Fruit fly (Drosophila melanogaster) whole organism, pupa: ENCODE data around the gene Hsp26.

ENCODE experiments used
- CG10348 ChIP-seq: fragments of 200-800 bp; sonication (Bioruptor generic); IDR thresholded peaks from 2 replicates; pipeline ENCODE4 v1.3.6; 2022; ENCODE audit warnings: missing biosample characterization, missing genetic modification characterization
- CG12605 ChIP-seq: fragments of 200-800 bp; sonication (Bioruptor generic); IDR thresholded peaks from 2 replicates; pipeline ENCODE4 v1.3.6; 2022; ENCODE audit warnings: missing biosample characterization, missing genetic modification characterization
- CG13204 ChIP-seq: fragments of 200-800 bp; sonication (Bioruptor generic); optimal IDR thresholded peaks from 2 replicates; lab custom pipeline; 2018; ENCODE audit warnings: missing biosample characterization, mild to moderate bottlenecking, missing genetic modification characterization, moderate library complexity
- CG14655 ChIP-seq: fragments of 200-800 bp; sonication (Bioruptor generic); optimal IDR thresholded peaks from 3 replicates; lab custom pipeline; 2017; ENCODE audit warnings: mild to moderate bottlenecking, missing biosample characterization, missing genetic modification reagents, missing genetic modification characterization
- CG15710 ChIP-seq: fragments of 200-800 bp; sonication (Bioruptor generic); optimal IDR thresholded peaks from 2 replicates; lab custom pipeline; 2018; ENCODE audit warnings: missing biosample characterization, mild to moderate bottlenecking, missing genetic modification characterization, moderate library complexity
- CG17806 ChIP-seq: fragments of 200-800 bp; sonication (Bioruptor generic); optimal IDR thresholded peaks from 2 replicates; lab custom pipeline; 2018; ENCODE audit warnings: missing biosample characterization, mild to moderate bottlenecking, missing genetic modification characterization, moderate library complexity
- CG32121 ChIP-seq: fragments of 200-800 bp; sonication (Bioruptor generic); IDR thresholded peaks from 2 replicates; pipeline ENCODE4 v1.3.6; 2022; ENCODE audit warnings: missing biosample characterization, missing genetic modification characterization
- CG34367 ChIP-seq: fragments of 200-800 bp; sonication (Bioruptor generic); optimal IDR thresholded peaks from 2 replicates; lab custom pipeline; 2018; ENCODE audit warnings: missing biosample characterization, mild to moderate bottlenecking, missing genetic modification characterization
- CG4496 ChIP-seq: fragments of 200-800 bp; sonication (Bioruptor generic); IDR thresholded peaks from 3 replicates; pipeline ENCODE4 v1.3.6; 2022; ENCODE audit warnings: missing biosample characterization, missing genetic modification characterization
- CG8159 ChIP-seq: fragments of 200-800 bp; sonication (Bioruptor generic); optimal IDR thresholded peaks from 3 replicates; lab custom pipeline; 2018; ENCODE audit warnings: missing biosample characterization, mild to moderate bottlenecking, missing genetic modification characterization, moderate library complexity
- CG8301 ChIP-seq: fragments of 200-800 bp; sonication (Bioruptor generic); optimal IDR thresholded peaks from 2 replicates; lab custom pipeline; 2018; ENCODE audit warnings: missing biosample characterization, mild to moderate bottlenecking, missing genetic modification characterization
- CG9948 ChIP-seq: fragments of 200-800 bp; sonication (Bioruptor generic); optimal IDR thresholded peaks from 2 replicates; lab custom pipeline; 2018; ENCODE audit warnings: missing biosample characterization, mild to moderate bottlenecking, missing genetic modification characterization, moderate library complexity
- D1 ChIP-seq: fragments of 200-800 bp; sonication (Bioruptor generic); optimal IDR thresholded peaks from 2 replicates; lab custom pipeline; 2018; ENCODE audit warnings: missing biosample characterization, mild to moderate bottlenecking, missing genetic modification characterization, moderate library complexity
- EcR ChIP-seq: fragments of 200-800 bp; sonication (Bioruptor generic); optimal IDR thresholded peaks from 3 replicates; lab custom pipeline; 2019; ENCODE audit warnings: missing biosample characterization, missing genetic modification characterization, mild to moderate bottlenecking, moderate library complexity, missing genetic modification reagents
- Ets98B ChIP-seq: fragments of 200-800 bp; sonication (Bioruptor generic); IDR thresholded peaks from 2 replicates; pipeline ENCODE4 v1.3.6; 2022; ENCODE audit warnings: missing biosample characterization, missing genetic modification characterization
- Pif1A ChIP-seq: fragments of 200-800 bp; sonication (Bioruptor generic); optimal IDR thresholded peaks from 3 replicates; lab custom pipeline; 2016; ENCODE audit warnings: missing biosample characterization, missing genetic modification characterization
- Pif1B ChIP-seq: fragments of 200-800 bp; sonication (Bioruptor generic); optimal IDR thresholded peaks from 3 replicates; lab custom pipeline; 2016; ENCODE audit warnings: missing biosample characterization, missing genetic modification characterization
- Snoo ChIP-seq: fragments of 200-800 bp; sonication (Bioruptor generic); optimal IDR thresholded peaks from 3 replicates; lab custom pipeline; 2017; ENCODE audit warnings: missing biosample characterization, mild to moderate bottlenecking, missing genetic modification characterization, inconsistent platforms
- fd96Ca ChIP-seq: fragments of 200-800 bp; sonication (Bioruptor generic); IDR thresholded peaks from 3 replicates; pipeline ENCODE4 v1.3.6; 2022; ENCODE audit warnings: missing biosample characterization, missing genetic modification characterization
- gl ChIP-seq: fragments of 200-800 bp; sonication (Bioruptor generic); optimal IDR thresholded peaks from 2 replicates; lab custom pipeline; 2018; ENCODE audit warnings: missing biosample characterization, mild to moderate bottlenecking, missing genetic modification characterization
- rn ChIP-seq: fragments of 200-800 bp; sonication (Bioruptor generic); IDR thresholded peaks from 2 replicates; pipeline ENCODE4 v1.3.6; 2022; ENCODE audit warnings: missing biosample characterization, missing genetic modification characterization

Hsp26 gene

dm6 chr3L:9370907-9371365, 6.3 kb downstream of the Hsp26 start, which contains the start of gene Fdx1:
Fdx1 (minus strand) TSS chr3L:9371238.
- TF ChIP-seq CG15710 (tag; lab: Kevin White, UChicago) (peak; percentile 30), Snoo (peak; percentile 33), gl (tag; lab: Kevin White, UChicago) (no peak), Pif1A (GFP tag; lab: Kevin White, UChicago) (no peak), CG10348 (no peak), CG32121 (GFP tag; lab: Robert Waterston, UW) (no peak), CG8301 (no peak), Ets98B (GFP tag; lab: Robert Waterston, UW) (peak; percentile 17; the same call in 1 of the 2 replicates), CG34367 (no peak), CG8159 (tag; lab: Kevin White, UChicago) (peak; percentile 20), CG9948 (peak; percentile 4), EcR (peak; percentile 17), CG4496 (GFP tag; lab: Robert Waterston, UW) (no peak), CG12605 (GFP tag; lab: Robert Waterston, UW) (no peak)
- TF ChIP-seq, all 21 proteins: peak for 6

- TF ChIP-seq CG8159 (tag; lab: Kevin White, UChicago) = no peak
- TF ChIP-seq CG9948 = no peak
- no peak for TF ChIP-seq CG15710 (tag; lab: Kevin White, UChicago)
- no peak for TF ChIP-seq rn (GFP tag; lab: Robert Waterston, UW)
- TF ChIP-seq CG4496 (GFP tag; lab: Robert Waterston, UW) = no peak
- TF ChIP-seq EcR = no peak
- TF ChIP-seq CG34367 = no peak
- TF ChIP-seq CG32121 (GFP tag; lab: Robert Waterston, UW) = no peak
- TF ChIP-seq gl (tag; lab: Kevin White, UChicago) = no peak
- TF ChIP-seq CG10348 = no peak
- no peak for TF ChIP-seq fd96Ca (GFP tag; lab: Robert Waterston, UW)
- no peak for TF ChIP-seq CG12605 (GFP tag; lab: Robert Waterston, UW)
- TF ChIP-seq Snoo = no peak
- no peak for TF ChIP-seq CG14655
- no peak for TF ChIP-seq Pif1A (GFP tag; lab: Kevin White, UChicago)
- TF ChIP-seq CG17806 (tag; lab: Kevin White, UChicago) = no peak
These were observed 8.6 kb downstream of the Hsp26 start for dm6 chr3L:9368665-9369064.

- peak; percentile 66 for TF ChIP-seq gl (tag; lab: Kevin White, UChicago)
- peak; percentile 67; the same call in 1 of the 2 replicates for TF ChIP-seq Ets98B (GFP tag; lab: Robert Waterston, UW)
- peak; percentile 19; the same call in 1 of the 2 replicates for TF ChIP-seq CG32121 (GFP tag; lab: Robert Waterston, UW)
- no peak for TF ChIP-seq CG10348
- TF ChIP-seq CG8159 (tag; lab: Kevin White, UChicago) = peak; percentile 53
- TF ChIP-seq CG15710 (tag; lab: Kevin White, UChicago) = peak; percentile 46
- no peak for TF ChIP-seq CG14655
- TF ChIP-seq CG8301 = peak; percentile 51
- no peak for TF ChIP-seq D1 (tag; lab: Kevin White, UChicago)
- TF ChIP-seq fd96Ca (GFP tag; lab: Robert Waterston, UW) = peak; percentile 72; the same call in 1 of the 3 replicates
- TF ChIP-seq CG12605 (GFP tag; lab: Robert Waterston, UW) = peak; percentile 84
- peak; percentile 58 for TF ChIP-seq CG34367
- TF ChIP-seq CG9948 = peak; percentile 19
- TF ChIP-seq rn (GFP tag; lab: Robert Waterston, UW) = no peak
- TF ChIP-seq Pif1B (GFP tag; lab: Kevin White, UChicago) = peak; percentile 53
- no peak for TF ChIP-seq Snoo
- peak; percentile 29 for TF ChIP-seq CG17806 (tag; lab: Kevin White, UChicago)
- peak; percentile 3 for TF ChIP-seq EcR
- peak; percentile 73; the same call in 2 of the 3 replicates for TF ChIP-seq CG4496 (GFP tag; lab: Robert Waterston, UW)
- peak; percentile 66 for TF ChIP-seq Pif1A (GFP tag; lab: Kevin White, UChicago)
- peak; percentile 47 for TF ChIP-seq CG13204 (GFP tag; lab: Kevin White, UChicago)
These were observed 9.8 kb downstream of the Hsp26 start for dm6 chr3L:9367431-9367867.

- TF ChIP-seq CG14655 = no peak
- TF ChIP-seq CG4496 (GFP tag; lab: Robert Waterston, UW) = no peak
- TF ChIP-seq D1 (tag; lab: Kevin White, UChicago) = no peak
- TF ChIP-seq fd96Ca (GFP tag; lab: Robert Waterston, UW) = no peak
- TF ChIP-seq CG17806 (tag; lab: Kevin White, UChicago) = no peak
- TF ChIP-seq CG12605 (GFP tag; lab: Robert Waterston, UW) = no peak
- TF ChIP-seq Pif1A (GFP tag; lab: Kevin White, UChicago) = no peak
- TF ChIP-seq CG10348 = no peak
- TF ChIP-seq CG9948 = no peak
- TF ChIP-seq CG13204 (GFP tag; lab: Kevin White, UChicago) = no peak
- no peak for TF ChIP-seq Pif1B (GFP tag; lab: Kevin White, UChicago)
- TF ChIP-seq EcR = no peak
These were observed 10.3 kb downstream of the Hsp26 start, which contains the start of the genes Klp67A and CG4452 for dm6 chr3L:9366850-9367430. Klp67A (minus strand) TSS chr3L:9367046. CG4452 (plus strand) TSS chr3L:9367377.

- TF ChIP-seq Pif1B (GFP tag; lab: Kevin White, UChicago) (no peak), gl (tag; lab: Kevin White, UChicago) (no peak), CG15710 (tag; lab: Kevin White, UChicago) (no peak), D1 (tag; lab: Kevin White, UChicago) (no peak), CG13204 (GFP tag; lab: Kevin White, UChicago) (no peak), CG8301 (no peak)
These were observed 13.1 kb downstream of the Hsp26 start, which contains the start of gene mRRF1 for dm6 chr3L:9364131-9364530. mRRF1 (plus strand) TSS chr3L:9364350.
